Fruit fly (Drosophila melanogaster) whole organism, prepupa: ENCODE data around the gene Ankle2.

ENCODE experiments used
- CG10631 ChIP-seq: fragments of 200-800 bp; sonication (Bioruptor generic); optimal IDR thresholded peaks from 2 replicates; lab custom pipeline; 2016; ENCODE audit warnings: missing biosample characterization, missing genetic modification characterization
- CG11762 ChIP-seq: fragments of 200-800 bp; sonication (Bioruptor generic); optimal IDR thresholded peaks from 3 replicates; lab custom pipeline; 2016; ENCODE audit warnings: missing biosample characterization, missing genetic modification characterization; ENCODE audit not compliant: insufficient read depth
- CG11902 ChIP-seq: fragments of 200-800 bp; sonication (Bioruptor generic); optimal IDR thresholded peaks from 3 replicates; lab custom pipeline; 2016; ENCODE audit warnings: missing biosample characterization, missing genetic modification characterization
- CG15336 ChIP-seq: fragments of 200-800 bp; sonication (Bioruptor generic); IDR thresholded peaks from 2 replicates; pipeline ENCODE4 v1.3.6; 2022; ENCODE audit warnings: missing biosample characterization, missing genetic modification characterization
- CG16779 ChIP-seq: fragments of 200-800 bp; sonication (Bioruptor generic); optimal IDR thresholded peaks from 3 replicates; lab custom pipeline; 2017; ENCODE audit warnings: missing biosample characterization, mild to moderate bottlenecking, missing genetic modification characterization
- CG3032 ChIP-seq: fragments of 200-800 bp; optimal IDR thresholded peaks from 2 replicates; lab custom pipeline; 2019; ENCODE audit warnings: missing biosample characterization, mild to moderate bottlenecking, missing genetic modification characterization, moderate library complexity
- CG31627 ChIP-seq: fragments of 200-800 bp; sonication (Bioruptor generic); optimal IDR thresholded peaks from 3 replicates; lab custom pipeline; 2016; ENCODE audit warnings: missing biosample characterization, missing genetic modification characterization
- CG32006 ChIP-seq: fragments of 200-800 bp; sonication (Bioruptor generic); optimal IDR thresholded peaks from 3 replicates; lab custom pipeline; 2017; ENCODE audit warnings: missing biosample characterization, mild to moderate bottlenecking, missing genetic modification characterization
- CG34406 ChIP-seq: fragments of 200-800 bp; sonication (Bioruptor generic); optimal IDR thresholded peaks from 3 replicates; lab custom pipeline; 2016; ENCODE audit warnings: missing biosample characterization, missing genetic modification characterization
- CG3919 ChIP-seq: fragments of 200-800 bp; sonication (Bioruptor generic); optimal IDR thresholded peaks from 3 replicates; lab custom pipeline; 2016; ENCODE audit warnings: missing biosample characterization, missing genetic modification characterization
- CG6163 ChIP-seq: fragments of 200-800 bp; sonication (Bioruptor generic); IDR thresholded peaks from 3 replicates; pipeline ENCODE4 v1.3.6; 2022; ENCODE audit warnings: missing biosample characterization, missing genetic modification characterization
- CG6276 ChIP-seq: fragments of 200-800 bp; sonication (Bioruptor generic); optimal IDR thresholded peaks from 2 replicates; lab custom pipeline; 2017; ENCODE audit warnings: missing biosample characterization, mild to moderate bottlenecking, missing genetic modification characterization
- CG6792 ChIP-seq: fragments of 200-800 bp; sonication (Bioruptor generic); optimal IDR thresholded peaks from 3 replicates; lab custom pipeline; 2016; ENCODE audit warnings: missing biosample characterization, missing genetic modification characterization
- CG6808 ChIP-seq: fragments of 200-800 bp; sonication (Bioruptor generic); optimal IDR thresholded peaks from 3 replicates; lab custom pipeline; 2017; ENCODE audit warnings: missing biosample characterization, missing genetic modification characterization, mild to moderate bottlenecking, moderate library complexity, missing genetic modification reagents
- CG6854 ChIP-seq: fragments of 200-800 bp; sonication (Bioruptor generic); optimal IDR thresholded peaks from 2 replicates; lab custom pipeline; 2017; ENCODE audit warnings: missing biosample characterization, mild to moderate bottlenecking, missing genetic modification characterization
- CG8119 ChIP-seq: fragments of 200-800 bp; sonication (Bioruptor generic); IDR thresholded peaks from 3 replicates; pipeline ENCODE4 v1.3.6; 2022; ENCODE audit warnings: missing biosample characterization, missing genetic modification characterization
- CG8319 ChIP-seq: fragments of 200-800 bp; sonication (Bioruptor generic); optimal IDR thresholded peaks from 3 replicates; lab custom pipeline; 2016; ENCODE audit warnings: missing biosample characterization, missing genetic modification characterization
- CG9139 ChIP-seq: fragments of 200-800 bp; sonication (Bioruptor generic); optimal IDR thresholded peaks from 3 replicates; lab custom pipeline; 2017; ENCODE audit warnings: missing biosample characterization, mild to moderate bottlenecking, missing genetic modification characterization
- Eip75B ChIP-seq: fragments of 200-800 bp; sonication (Bioruptor generic); optimal IDR thresholded peaks from 3 replicates; lab custom pipeline; 2016; ENCODE audit warnings: missing biosample characterization, missing genetic modification characterization
- Ets21C ChIP-seq: fragments of 200-800 bp; sonication (Bioruptor generic); optimal IDR thresholded peaks from 3 replicates; lab custom pipeline; 2016; ENCODE audit warnings: missing biosample characterization, missing genetic modification characterization
- Ets96B ChIP-seq: fragments of 200-800 bp; optimal IDR thresholded peaks from 2 replicates; lab custom pipeline; 2019; ENCODE audit warnings: missing biosample characterization, mild to moderate bottlenecking, missing genetic modification characterization, moderate library complexity
- Hr38 ChIP-seq: sonication (Bioruptor generic); optimal IDR thresholded peaks from 2 replicates; lab custom pipeline; 2016; ENCODE audit warnings: missing biosample characterization, missing genetic modification characterization
- Hr39 ChIP-seq: fragments of 200-800 bp; sonication (Bioruptor generic); optimal IDR thresholded peaks from 2 replicates; lab custom pipeline; 2016; ENCODE audit warnings: missing biosample characterization, missing genetic modification characterization
- Hr4 ChIP-seq: fragments of 200-800 bp; sonication (Bioruptor generic); optimal IDR thresholded peaks from 3 replicates; lab custom pipeline; 2016; ENCODE audit warnings: missing biosample characterization, missing genetic modification characterization
- Lpt ChIP-seq: fragments of 200-800 bp; sonication (Bioruptor generic); optimal IDR thresholded peaks from 3 replicates; lab custom pipeline; 2016; ENCODE audit warnings: missing biosample characterization, missing genetic modification characterization
- OdsH ChIP-seq: fragments of 200-800 bp; sonication (Bioruptor generic); optimal IDR thresholded peaks from 3 replicates; lab custom pipeline; 2016; ENCODE audit warnings: missing biosample characterization, missing genetic modification characterization
- Smox ChIP-seq: fragments of 200-800 bp; sonication (Bioruptor generic); optimal IDR thresholded peaks from 3 replicates; lab custom pipeline; 2016; ENCODE audit warnings: missing biosample characterization, missing genetic modification characterization
- Sox102F ChIP-seq: fragments of 200-800 bp; sonication (Bioruptor generic); optimal IDR thresholded peaks from 2 replicates; lab custom pipeline; 2016; ENCODE audit warnings: missing biosample characterization, mild to moderate bottlenecking, missing genetic modification characterization
- cyc ChIP-seq: fragments of 200-800 bp; sonication (Bioruptor generic); optimal IDR thresholded peaks from 3 replicates; lab custom pipeline; 2016; ENCODE audit warnings: missing biosample characterization, missing genetic modification characterization
- dac ChIP-seq: fragments of 200-800 bp; sonication (Bioruptor generic); optimal IDR thresholded peaks from 2 replicates; lab custom pipeline; 2017; ENCODE audit warnings: missing biosample characterization, mild to moderate bottlenecking, missing genetic modification characterization
- dsx ChIP-seq: fragments of 200-800 bp; optimal IDR thresholded peaks from 3 replicates; lab custom pipeline; 2019; ENCODE audit warnings: missing biosample characterization, mild to moderate bottlenecking, missing genetic modification characterization, moderate library complexity; ENCODE audit not compliant: poor library complexity, severe bottlenecking
- eg ChIP-seq: fragments of 200-800 bp; sonication (Bioruptor generic); IDR thresholded peaks from 3 replicates; pipeline ENCODE4 v1.3.6; 2022; ENCODE audit warnings: missing biosample characterization, missing genetic modification characterization
- fd59A ChIP-seq: fragments of 200-800 bp; sonication (Bioruptor generic); optimal IDR thresholded peaks from 2 replicates; lab custom pipeline; 2017; ENCODE audit warnings: missing biosample characterization, mild to moderate bottlenecking, missing genetic modification characterization, missing genetic modification reagents
- lz ChIP-seq: fragments of 200-800 bp; sonication (Bioruptor generic); optimal IDR thresholded peaks from 3 replicates; lab custom pipeline; 2016; ENCODE audit warnings: missing biosample characterization, missing genetic modification characterization
- net ChIP-seq: fragments of 200-800 bp; sonication (Bioruptor generic); optimal IDR thresholded peaks from 3 replicates; lab custom pipeline; 2016; ENCODE audit warnings: missing biosample characterization, missing genetic modification characterization
- salr ChIP-seq, 2 experiments: fragments of 200-800 bp; sonication (Bioruptor generic); optimal IDR thresholded peaks; 3 replicates each; lab custom pipeline; 2016 to 2018; ENCODE audit warnings: missing biosample characterization in 2 of 2, missing genetic modification characterization in 2 of 2, mild to moderate bottlenecking in 1 of 2
- ss ChIP-seq, 2 experiments: fragments of 200-800 bp; sonication (Bioruptor generic); optimal IDR thresholded peaks; 2 replicates in 1 of 2; 3 replicates in 1 of 2; lab custom pipeline; 2017 to 2018; ENCODE audit warnings: mild to moderate bottlenecking in 2 of 2, missing biosample characterization in 2 of 2, missing genetic modification characterization in 2 of 2, moderate library complexity in 1 of 2
- svp ChIP-seq: fragments of 200-800 bp; sonication (Bioruptor generic); peaks from one replicate; lab custom pipeline; 2016; ENCODE audit warnings: missing biosample characterization, missing genetic modification characterization
- vri ChIP-seq: fragments of 200-800 bp; sonication (Bioruptor generic); optimal IDR thresholded peaks from 3 replicates; lab custom pipeline; 2016; ENCODE audit warnings: missing biosample characterization, mild to moderate bottlenecking, missing genetic modification characterization

Ankle2 gene

DNA sequence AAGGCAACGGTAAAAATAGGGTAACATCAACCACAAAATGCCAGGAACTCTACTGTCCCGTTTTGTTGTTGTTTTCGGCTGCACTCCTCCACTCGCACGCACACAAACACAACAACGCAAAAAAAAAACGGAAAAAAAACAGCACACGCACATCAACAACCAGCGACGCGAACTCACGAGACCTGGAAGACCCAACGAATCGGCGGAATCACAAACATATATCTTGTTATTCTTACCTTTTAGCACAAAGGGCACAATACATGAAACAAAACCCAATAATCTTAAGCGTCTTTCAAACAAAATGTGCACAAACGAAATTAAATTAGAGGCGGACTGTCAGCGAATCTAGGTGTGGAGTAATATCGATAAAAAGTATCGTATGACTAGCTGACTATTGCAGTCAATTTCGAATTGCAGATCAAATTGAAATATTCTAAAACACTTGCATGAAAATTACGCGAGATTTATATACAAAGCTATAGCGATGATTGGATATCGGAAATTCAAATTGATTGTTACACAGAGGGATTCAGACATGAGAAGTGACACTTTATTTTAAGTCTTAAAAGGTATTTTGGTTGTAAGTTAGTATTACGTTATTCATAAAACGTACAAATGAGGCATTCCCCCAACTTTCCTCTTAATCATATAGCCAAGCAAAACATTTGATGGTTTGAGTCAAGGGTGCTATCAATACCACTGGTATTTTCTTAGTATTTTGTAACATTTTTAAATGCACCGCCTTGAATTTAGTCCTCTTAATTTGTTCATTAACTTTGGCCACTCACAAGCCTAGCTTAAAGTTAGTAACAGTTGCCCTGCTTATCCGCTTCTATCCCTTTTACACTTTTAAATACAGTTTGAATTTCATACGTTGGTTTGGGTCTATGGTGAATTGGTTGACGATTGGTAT lies at the start of gene Ankle2:
Ankle2 (minus strand) TSS at position 361 of the 913 bp plus-strand sequence.
- no peak for TF ChIP-seq CG10631
- no peak for TF ChIP-seq CG3032
- TF ChIP-seq Smox (GFP tag; lab: Kevin White, UChicago), result no peak
- TF ChIP-seq CG16779 (tag; lab: Kevin White, UChicago), result no peak
- no peak for TF ChIP-seq CG6792 (GFP tag; lab: Kevin White, UChicago)
- TF ChIP-seq CG6854 (GFP tag; lab: Kevin White, UChicago), result peak; percentile 2
- TF ChIP-seq Ets96B (tag; lab: Kevin White, UChicago), result no peak
- peak; percentile 31 to 32 for TF ChIP-seq ss (GFP tag; optimal IDR thresholded peaks at IDR 0.05; lab: Kevin White, UChicago)
- no peak for TF ChIP-seq CG3919 (GFP tag; lab: Kevin White, UChicago)
- no peak for TF ChIP-seq CG6808 (GFP tag; lab: Kevin White, UChicago)
- no peak for TF ChIP-seq vri
- TF ChIP-seq CG8319, result no peak
- TF ChIP-seq CG32006 (GFP tag; lab: Kevin White, UChicago), result no peak
- no peak for TF ChIP-seq Eip75B (GFP tag; lab: Kevin White, UChicago)
- TF ChIP-seq Hr39 (GFP tag; lab: Kevin White, UChicago), result no peak
- TF ChIP-seq cyc, result no peak
- TF ChIP-seq dsx (GFP tag; lab: Kevin White, UChicago), result no peak
- TF ChIP-seq dac (GFP tag; lab: Kevin White, UChicago), result no peak
- TF ChIP-seq CG31627 (GFP tag; lab: Kevin White, UChicago), result no peak
- no peak for TF ChIP-seq fd59A
- TF ChIP-seq net (GFP tag; lab: Kevin White, UChicago), result peak; percentile 25
- TF ChIP-seq salr (GFP tag; optimal IDR thresholded peaks at IDR 0.05; lab: Kevin White, UChicago), result no peak
- no peak for TF ChIP-seq CG34406 (GFP tag; lab: Kevin White, UChicago)
- no peak for TF ChIP-seq CG9139 (GFP tag; lab: Kevin White, UChicago)
- TF ChIP-seq CG6276 (GFP tag; lab: Kevin White, UChicago), result no peak
- TF ChIP-seq CG15336, result peak; percentile 17; the same call in 1 of the 2 replicates
- TF ChIP-seq CG6163 (GFP tag; lab: Robert Waterston, UW), result no peak
- TF ChIP-seq Ets21C, result no peak
- TF ChIP-seq CG11762 (GFP tag; lab: Kevin White, UChicago), result no peak
- TF ChIP-seq OdsH, result no peak
- TF ChIP-seq CG8119 (GFP tag; lab: Robert Waterston, UW), result no peak
- no peak for TF ChIP-seq Lpt (GFP tag; lab: Kevin White, UChicago)
- TF ChIP-seq eg (GFP tag; lab: Robert Waterston, UW), result no peak
- TF ChIP-seq Sox102F, result no peak
- TF ChIP-seq svp (GFP tag; lab: Kevin White, UChicago), result peak; percentile 49
- no peak for TF ChIP-seq Hr4
- TF ChIP-seq CG11902 (GFP tag; lab: Kevin White, UChicago), result no peak
- TF ChIP-seq lz, result no peak
- no peak for TF ChIP-seq Hr38 (GFP tag; lab: Kevin White, UChicago)
